Fruit fly (Drosophila melanogaster) ovary, adult (tissue): ENCODE measurements around the gene CG32483.

ENCODE experiments used
- CG17801 ChIP-seq: fragments of 200-800 bp; optimal IDR thresholded peaks from 2 replicates; lab custom pipeline; 2019; ENCODE audit warnings: missing biosample characterization, mild to moderate bottlenecking, missing genetic modification characterization, moderate library complexity; ENCODE audit not compliant: partially characterized antibody

Gene CG32483

dm6 chr3L:648155-649024 is 41.5 kb downstream of the CG32483 start, which contains the start of gene Gale:
Gene Gale, plus strand, starts transcription at chr3L:648555.
- no peak for TF ChIP-seq CG17801 (GFP tag; lab: Kevin White, UChicago)

- no peak for TF ChIP-seq CG17801 (GFP tag; lab: Kevin White, UChicago)
Measured at dm6 chr3L:647529-647928, 42.4 kb downstream of the CG32483 start.

dm6 chr3L:645426-646036 is 44.4 kb downstream of the CG32483 start:
- no peak for TF ChIP-seq CG17801 (GFP tag; lab: Kevin White, UChicago)

dm6 chr3L:644111-644718 is 45.7 kb downstream of the CG32483 start:
- peak; percentile 9 for TF ChIP-seq CG17801 (GFP tag; lab: Kevin White, UChicago)

dm6 chr3L:642865-643738 is 46.8 kb downstream of the CG32483 start:
- no peak for TF ChIP-seq CG17801 (GFP tag; lab: Kevin White, UChicago)

- no peak for TF ChIP-seq CG17801 (GFP tag; lab: Kevin White, UChicago)
Measured at dm6 chr3L:642146-642864, 47.6 kb downstream of the CG32483 start.

- no peak for TF ChIP-seq CG17801 (GFP tag; lab: Kevin White, UChicago)
Measured at dm6 chr3L:641436-641835, 48.4 kb downstream of the CG32483 start.

- peak; percentile 88 for TF ChIP-seq CG17801 (GFP tag; lab: Kevin White, UChicago)
Measured at dm6 chr3L:640324-640974, 49.4 kb downstream of the CG32483 start.

- TF ChIP-seq CG17801 (GFP tag; lab: Kevin White, UChicago), result no peak
Measured at dm6 chr3L:639460-640103, 50.3 kb downstream of the CG32483 start.

dm6 chr3L:638757-639353 is 51.0 kb downstream of the CG32483 start:
- TF ChIP-seq CG17801 (GFP tag; lab: Kevin White, UChicago), result no peak
